Fruit fly (Drosophila melanogaster) whole organism, adult: ENCODE data around the gene Faf2.

Experiments
- CG12768 ChIP-seq: fragments of 200-800 bp; sonication (Bioruptor generic); optimal IDR thresholded peaks from 2 replicates; lab custom pipeline; 2017; ENCODE audit warnings: missing biosample characterization, missing genetic modification characterization, mild to moderate bottlenecking, moderate library complexity, missing genetic modification reagents
- CG14711 ChIP-seq: fragments of 200-800 bp; sonication (Bioruptor generic); optimal IDR thresholded peaks from 2 replicates; lab custom pipeline; 2018; ENCODE audit warnings: missing biosample characterization, mild to moderate bottlenecking, missing genetic modification characterization, moderate library complexity
- CG1620 ChIP-seq: fragments of 200-800 bp; sonication (Bioruptor generic); optimal IDR thresholded peaks from 2 replicates; lab custom pipeline; 2016; ENCODE audit warnings: missing biosample characterization, missing genetic modification characterization
- CG33017 ChIP-seq: fragments of 200-800 bp; sonication (Bioruptor generic); optimal IDR thresholded peaks from 2 replicates; lab custom pipeline; 2018; ENCODE audit warnings: missing biosample characterization, mild to moderate bottlenecking, missing genetic modification characterization, moderate library complexity
- Clk ChIP-seq: fragments of 200-800 bp; sonication (Bioruptor generic); optimal IDR thresholded peaks from 2 replicates; lab custom pipeline; 2017; ENCODE audit warnings: missing biosample characterization, missing genetic modification characterization
- Crg-1 ChIP-seq: fragments of 200-800 bp; sonication (Bioruptor generic); optimal IDR thresholded peaks from 2 replicates; lab custom pipeline; 2016; ENCODE audit warnings: missing biosample characterization, missing genetic modification characterization
- Hr96 ChIP-seq: fragments of 200-800 bp; sonication (Bioruptor generic); optimal IDR thresholded peaks from 2 replicates; lab custom pipeline; 2016; ENCODE audit warnings: missing biosample characterization, missing genetic modification characterization
- bab1 ChIP-seq: fragments of 200-800 bp; sonication (Bioruptor generic); optimal IDR thresholded peaks from 3 replicates; lab custom pipeline; 2019; ENCODE audit warnings: missing biosample characterization, mild to moderate bottlenecking, missing genetic modification characterization, moderate library complexity
- cic ChIP-seq: fragments of 200-800 bp; sonication (Bioruptor generic); optimal IDR thresholded peaks from 2 replicates; lab custom pipeline; 2017; ENCODE audit warnings: missing biosample characterization, mild to moderate bottlenecking, missing genetic modification characterization, moderate library complexity
- kay ChIP-seq: fragments of 200-800 bp; sonication (Bioruptor generic); peaks from one replicate; lab custom pipeline; 2016; ENCODE audit warnings: missing biosample characterization, missing genetic modification characterization, borderline replicate concordance
- pad ChIP-seq: fragments of 200-800 bp; sonication (Bioruptor generic); optimal IDR thresholded peaks from 3 replicates; lab custom pipeline; 2017; ENCODE audit warnings: missing biosample characterization, missing genetic modification characterization, mild to moderate bottlenecking, moderate library complexity, missing genetic modification reagents
- toe ChIP-seq: fragments of 200-800 bp; sonication (Bioruptor generic); optimal IDR thresholded peaks from 2 replicates; lab custom pipeline; 2016; ENCODE audit warnings: missing biosample characterization, missing genetic modification characterization

- TF ChIP-seq pad (GFP tag; lab: Kevin White, UChicago): no peak
- no peak for TF ChIP-seq CG1620
- TF ChIP-seq kay (GFP tag; lab: Kevin White, UChicago): no peak
- no peak for TF ChIP-seq Crg-1 (GFP tag; lab: Kevin White, UChicago)
- TF ChIP-seq CG12768 (GFP tag; lab: Kevin White, UChicago): no peak
- no peak for TF ChIP-seq Clk
- no peak for TF ChIP-seq Hr96
- no peak for TF ChIP-seq bab1 (GFP tag; lab: Kevin White, UChicago)
- TF ChIP-seq CG14711 (tag; lab: Kevin White, UChicago): no peak
- TF ChIP-seq toe (GFP tag; lab: Kevin White, UChicago): no peak
- no peak for TF ChIP-seq CG33017 (tag; lab: Kevin White, UChicago)
- TF ChIP-seq cic (GFP tag; lab: Kevin White, UChicago): no peak
Measured at dm6 chr2L:18673185-18673584, 35.3 kb downstream of the Faf2 start, which contains the start of gene CG43339.
